Fruit fly (Drosophila melanogaster) whole organism, embryonic: ENCODE measurements around the gene CG43760.

Experiments
- B-H1 ChIP-seq: fragments of 200-800 bp; sonication (Bioruptor generic); IDR thresholded peaks from 3 replicates; pipeline ENCODE4 v1.3.6; 2022; ENCODE audit warnings: missing biosample characterization, missing genetic modification characterization
- CG10979 ChIP-seq: fragments of 200-800 bp; sonication (Bioruptor generic); optimal IDR thresholded peaks from 2 replicates; lab custom pipeline; 2018; ENCODE audit warnings: missing biosample characterization, mild to moderate bottlenecking, missing genetic modification characterization, moderate library complexity
- CG11696 ChIP-seq: fragments of 200-800 bp; sonication (Bioruptor generic); IDR thresholded peaks from 2 replicates; pipeline ENCODE4 v1.3.6; 2022; ENCODE audit warnings: missing biosample characterization, missing genetic modification characterization
- CG12219 ChIP-seq: fragments of 200-800 bp; sonication (Bioruptor generic); optimal IDR thresholded peaks from 3 replicates; lab custom pipeline; 2018; ENCODE audit warnings: missing biosample characterization, mild to moderate bottlenecking, missing genetic modification characterization
- CG12391 ChIP-seq: fragments of 200-800 bp; sonication (Bioruptor generic); optimal IDR thresholded peaks from 3 replicates; lab custom pipeline; 2018; ENCODE audit warnings: missing biosample characterization, mild to moderate bottlenecking, missing genetic modification characterization, moderate library complexity
- CG17568 ChIP-seq: fragments of 200-800 bp; sonication (Bioruptor generic); optimal IDR thresholded peaks from 2 replicates; lab custom pipeline; 2018; ENCODE audit warnings: missing biosample characterization, mild to moderate bottlenecking, missing genetic modification characterization, moderate library complexity
- CG31388 ChIP-seq: fragments of 200-800 bp; sonication (Bioruptor generic); optimal IDR thresholded peaks from 2 replicates; lab custom pipeline; 2016; ENCODE audit warnings: missing biosample characterization, missing genetic modification characterization
- CG3163 ChIP-seq: fragments of 200-800 bp; sonication (Bioruptor generic); optimal IDR thresholded peaks from 3 replicates; lab custom pipeline; 2016; ENCODE audit warnings: missing biosample characterization, missing genetic modification characterization
- CG33557 ChIP-seq: fragments of 200-800 bp; sonication (Bioruptor generic); optimal IDR thresholded peaks from 2 replicates; lab custom pipeline; 2019; ENCODE audit warnings: missing biosample characterization, mild to moderate bottlenecking, missing genetic modification characterization, moderate library complexity
- CG3407 ChIP-seq: fragments of 200-800 bp; sonication (Bioruptor generic); optimal IDR thresholded peaks from 2 replicates; lab custom pipeline; 2018; ENCODE audit warnings: missing biosample characterization, mild to moderate bottlenecking, missing genetic modification characterization
- CG34224 ChIP-seq: fragments of 200-800 bp; sonication (Bioruptor generic); IDR thresholded peaks from 3 replicates; pipeline ENCODE4 v1.3.6; 2022; ENCODE audit warnings: missing biosample characterization, missing genetic modification characterization; ENCODE audit not compliant: partially characterized antibody
- CG4617 ChIP-seq: fragments of 200-800 bp; sonication (Bioruptor generic); optimal IDR thresholded peaks from 3 replicates; lab custom pipeline; 2016; ENCODE audit warnings: missing biosample characterization, missing genetic modification characterization, borderline replicate concordance
- CG6854 ChIP-seq: fragments of 200-800 bp; sonication (Bioruptor generic); optimal IDR thresholded peaks from 3 replicates; lab custom pipeline; 2017; ENCODE audit warnings: missing biosample characterization, mild to moderate bottlenecking, missing genetic modification characterization
- CG7963 ChIP-seq: fragments of 200-800 bp; sonication (Bioruptor generic); IDR thresholded peaks from 3 replicates; pipeline ENCODE4 v1.3.6; 2022; ENCODE audit warnings: missing biosample characterization, missing genetic modification characterization; ENCODE audit not compliant: partially characterized antibody
- CG8924 ChIP-seq: fragments of 200-800 bp; optimal IDR thresholded peaks from 3 replicates; lab custom pipeline; 2019; ENCODE audit warnings: missing biosample characterization, mild to moderate bottlenecking, missing genetic modification characterization, moderate library complexity
- CG8944 ChIP-seq: fragments of 200-800 bp; sonication (Bioruptor generic); optimal IDR thresholded peaks from 3 replicates; lab custom pipeline; 2016; ENCODE audit warnings: missing biosample characterization, missing genetic modification characterization
- CkIIα-i1 ChIP-seq: fragments of 200-800 bp; sonication (Bioruptor generic); IDR thresholded peaks from 2 replicates; pipeline ENCODE4 v1.3.6; 2022; ENCODE audit warnings: missing biosample characterization, missing genetic modification characterization
- D ChIP-seq, 2 experiments: fragments of 200-800 bp in 1 of 2; fragments of >200 bp in 1 of 2; sonication (Bioruptor generic) in 1 of 2; optimal IDR thresholded peaks; 2 replicates in 1 of 2; 3 replicates in 1 of 2; lab custom pipeline; 2017; ENCODE audit warnings: mild to moderate bottlenecking in 1 of 2, missing biosample characterization in 1 of 2, missing genetic modification characterization in 1 of 2, missing genetic modification reagents in 1 of 2
- Dip3 ChIP-seq: fragments of 200-800 bp; sonication (Bioruptor generic); optimal IDR thresholded peaks from 3 replicates; lab custom pipeline; 2016; ENCODE audit warnings: missing biosample characterization, missing genetic modification characterization
- Elba2 ChIP-seq: fragments of 200-800 bp; sonication (Bioruptor generic); optimal IDR thresholded peaks from 3 replicates; lab custom pipeline; 2016; ENCODE audit warnings: missing biosample characterization, missing genetic modification characterization
- Mes4 ChIP-seq: fragments of 200-800 bp; sonication (Bioruptor generic); optimal IDR thresholded peaks from 2 replicates; lab custom pipeline; 2016; ENCODE audit warnings: missing biosample characterization, missing genetic modification characterization
- Myb ChIP-seq: fragments of 200-800 bp; sonication (Bioruptor generic); optimal IDR thresholded peaks from 2 replicates; lab custom pipeline; 2016; ENCODE audit warnings: missing biosample characterization, missing genetic modification characterization
- NFAT ChIP-seq: fragments of 200-800 bp; sonication (Bioruptor generic); IDR thresholded peaks from 2 replicates; pipeline ENCODE4 v1.3.6; 2022; ENCODE audit warnings: missing biosample characterization, missing genetic modification characterization
- Sry-δ ChIP-seq: fragments of 200-800 bp; sonication (Bioruptor generic); optimal IDR thresholded peaks from 2 replicates; lab custom pipeline; 2016; ENCODE audit warnings: missing biosample characterization, missing genetic modification characterization
- al ChIP-seq: fragments of 200-800 bp; sonication (Bioruptor generic); IDR thresholded peaks from 2 replicates; pipeline ENCODE4 v1.3.6; 2022; ENCODE audit warnings: missing biosample characterization, missing genetic modification characterization
- bcd ChIP-seq: fragments of 200-800 bp; sonication (Bioruptor generic); optimal IDR thresholded peaks from 2 replicates; lab custom pipeline; 2017; ENCODE audit warnings: missing biosample characterization, mild to moderate bottlenecking, missing genetic modification characterization
- bigmax ChIP-seq: fragments of 200-800 bp; sonication (Bioruptor generic); optimal IDR thresholded peaks from 2 replicates; lab custom pipeline; 2018; ENCODE audit warnings: missing biosample characterization, mild to moderate bottlenecking, missing genetic modification characterization
- cg ChIP-seq: fragments of 200-800 bp; sonication (Bioruptor generic); optimal IDR thresholded peaks from 3 replicates; lab custom pipeline; 2019; ENCODE audit warnings: missing biosample characterization, mild to moderate bottlenecking, missing genetic modification characterization, moderate library complexity
- chm ChIP-seq: fragments of 200-800 bp; sonication (Bioruptor generic); IDR thresholded peaks from 2 replicates; pipeline ENCODE4 v1.3.6; 2022; ENCODE audit warnings: missing biosample characterization, missing genetic modification characterization
- crc ChIP-seq: fragments of 200-800 bp; sonication (Bioruptor generic); optimal IDR thresholded peaks from 2 replicates; lab custom pipeline; 2016; ENCODE audit warnings: missing biosample characterization, missing genetic modification characterization
- crol ChIP-seq: fragments of 200-800 bp; sonication (Bioruptor generic); IDR thresholded peaks from 2 replicates; pipeline ENCODE4 v1.3.6; 2022; ENCODE audit warnings: missing biosample characterization, missing genetic modification characterization
- ewg ChIP-seq: fragments of 200-800 bp; sonication (Bioruptor generic); optimal IDR thresholded peaks from 3 replicates; lab custom pipeline; 2017; ENCODE audit warnings: mild to moderate bottlenecking, missing biosample characterization, missing genetic modification reagents, missing genetic modification characterization
- her ChIP-seq: fragments of 200-800 bp; sonication (Bioruptor generic); optimal IDR thresholded peaks from 2 replicates; lab custom pipeline; 2016; ENCODE audit warnings: missing biosample characterization, missing genetic modification characterization
- lbe ChIP-seq: fragments of 200-800 bp; sonication (Bioruptor generic); optimal IDR thresholded peaks from 2 replicates; lab custom pipeline; 2016; ENCODE audit warnings: missing biosample characterization, mild to moderate bottlenecking, missing genetic modification characterization
- mirr ChIP-seq: fragments of 200-800 bp; sonication (Bioruptor generic); optimal IDR thresholded peaks from 3 replicates; lab custom pipeline; 2018; ENCODE audit warnings: missing biosample characterization, mild to moderate bottlenecking, missing genetic modification characterization
- mld ChIP-seq: fragments of 200-800 bp; sonication (Bioruptor generic); IDR thresholded peaks from 3 replicates; pipeline ENCODE4 v1.3.6; 2022; ENCODE audit warnings: missing biosample characterization, missing genetic modification characterization; ENCODE audit not compliant: partially characterized antibody
- nerfin-1 ChIP-seq: fragments of 200-800 bp; sonication (Bioruptor generic); optimal IDR thresholded peaks from 3 replicates; lab custom pipeline; 2019; ENCODE audit warnings: missing biosample characterization, mild to moderate bottlenecking, missing genetic modification characterization, moderate library complexity
- onecut ChIP-seq: fragments of 200-800 bp; sonication (Bioruptor generic); IDR thresholded peaks from 2 replicates; pipeline ENCODE4 v1.3.6; 2022; ENCODE audit warnings: missing biosample characterization, missing genetic modification characterization
- pita ChIP-seq: fragments of 200-800 bp; sonication (Bioruptor generic); optimal IDR thresholded peaks from 2 replicates; lab custom pipeline; 2017; ENCODE audit warnings: missing biosample characterization, mild to moderate bottlenecking, missing genetic modification characterization
- pum ChIP-seq: fragments of 200-800 bp; sonication (Bioruptor generic); optimal IDR thresholded peaks from 2 replicates; lab custom pipeline; 2016; ENCODE audit warnings: missing biosample characterization, missing genetic modification characterization
- pzg ChIP-seq: fragments of 200-800 bp; sonication (Bioruptor generic); optimal IDR thresholded peaks from 3 replicates; lab custom pipeline; 2018; ENCODE audit warnings: missing biosample characterization, mild to moderate bottlenecking, missing genetic modification characterization, moderate library complexity
- tap ChIP-seq: fragments of 200-800 bp; optimal IDR thresholded peaks from 3 replicates; lab custom pipeline; 2019; ENCODE audit warnings: missing biosample characterization, mild to moderate bottlenecking, missing genetic modification characterization, moderate library complexity
- wek ChIP-seq: fragments of 200-800 bp; sonication (Bioruptor generic); optimal IDR thresholded peaks from 3 replicates; lab custom pipeline; 2018; ENCODE audit warnings: missing biosample characterization, mild to moderate bottlenecking, missing genetic modification characterization, moderate library complexity

The CG43760 gene

DNA sequence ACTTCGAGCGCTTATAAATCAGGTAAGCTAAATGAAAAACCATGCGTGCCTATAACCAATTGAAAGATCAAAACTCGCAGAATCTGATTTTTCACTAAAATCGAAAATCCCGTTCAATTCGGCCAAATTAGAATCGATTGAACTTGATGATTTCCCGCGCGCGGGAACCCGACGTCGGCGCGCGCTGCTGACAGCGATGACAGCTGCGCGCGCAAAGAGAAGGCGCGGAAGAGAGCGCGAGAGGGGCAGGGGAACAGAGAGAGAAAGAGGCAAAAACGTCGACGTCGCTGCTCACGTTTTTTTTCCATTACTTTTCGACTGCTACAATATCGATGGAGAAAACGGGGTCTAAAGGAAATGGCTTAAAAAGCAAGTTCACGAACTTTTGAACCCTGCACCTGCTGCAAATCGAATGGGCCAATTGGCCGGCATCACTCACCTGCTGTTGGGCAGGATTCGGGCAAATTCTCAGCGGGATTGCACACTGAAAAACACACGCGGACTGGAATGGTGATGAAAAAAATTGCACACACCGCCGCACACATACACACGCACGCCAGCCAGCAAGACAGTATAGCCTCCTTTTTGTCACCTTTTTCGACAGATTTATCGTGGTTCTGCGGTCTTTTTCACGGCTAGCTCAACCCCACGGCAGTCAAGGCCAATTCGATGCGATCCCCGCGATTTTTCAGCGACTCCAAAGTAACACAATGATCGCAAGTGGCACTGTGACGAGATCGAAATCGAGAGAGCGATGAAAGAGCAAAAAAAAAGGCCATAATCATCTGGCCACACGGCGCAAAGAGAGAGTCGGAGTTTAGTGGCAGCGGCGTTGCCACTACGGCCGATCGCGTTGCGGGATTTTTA is 29.0 kb downstream of the CG43760 start, which contains the start of gene CycE (continued):
- TF ChIP-seq NFAT = no peak
- peak; percentile 71 for TF ChIP-seq Myb (GFP tag; lab: Kevin White, UChicago)
- TF ChIP-seq CG12391 = no peak
- no peak for TF ChIP-seq CG8944 (GFP tag; lab: Kevin White, UChicago)
- TF ChIP-seq chm (GFP tag; lab: Robert Waterston, UW) = 0 out of 2 replicates have a peak, but pooled peaks have one; percentile 41
- no peak for TF ChIP-seq CG7963 (GFP tag; lab: Robert Waterston, UW)
- no peak for TF ChIP-seq Dip3
- TF ChIP-seq CG33557 (GFP tag; lab: Kevin White, UChicago) = no peak
- peak; percentile 64 for TF ChIP-seq cg
- TF ChIP-seq mld = no peak
- TF ChIP-seq nerfin-1 (tag; lab: Kevin White, UChicago) = no peak
- peak; percentile 42 for TF ChIP-seq D (optimal IDR thresholded peaks at IDR 0.05; lab: Kevin White, UChicago)
- no peak for TF ChIP-seq D (GFP tag; optimal IDR thresholded peaks at IDR 0.05; lab: Kevin White, UChicago)
- no peak for TF ChIP-seq wek
- no peak for TF ChIP-seq Mes4 (GFP tag; lab: Kevin White, UChicago)
- no peak for TF ChIP-seq CG3407 (GFP tag; lab: Kevin White, UChicago)
- TF ChIP-seq CG6854 (GFP tag; lab: Kevin White, UChicago) = no peak
- TF ChIP-seq CG34224 = 0 out of 3 replicates have a peak, but pooled peaks have one; percentile 7
- no peak for TF ChIP-seq CkIIα-i1 (GFP tag; lab: Robert Waterston, UW)
- peak; percentile 88 for TF ChIP-seq CG3163 (GFP tag; lab: Kevin White, UChicago)
- TF ChIP-seq CG17568 (GFP tag; lab: Kevin White, UChicago) = no peak
- no peak for TF ChIP-seq bigmax (GFP tag; lab: Kevin White, UChicago)
- no peak for TF ChIP-seq al
- TF ChIP-seq CG4617 = no peak
- TF ChIP-seq pum (GFP tag; lab: Kevin White, UChicago) = no peak
- no peak for TF ChIP-seq tap (tag; lab: Kevin White, UChicago)
- TF ChIP-seq her (GFP tag; lab: Kevin White, UChicago) = no peak
- TF ChIP-seq CG10979 = no peak
- no peak for TF ChIP-seq crc
- TF ChIP-seq bcd (GFP tag; lab: Kevin White, UChicago) = no peak
- TF ChIP-seq onecut (GFP tag; lab: Robert Waterston, UW) = no peak
- peak; percentile 34 for TF ChIP-seq ewg
- TF ChIP-seq mirr (GFP tag; lab: Kevin White, UChicago) = no peak
- no peak for TF ChIP-seq CG11696 (GFP tag; lab: Robert Waterston, UW)
- TF ChIP-seq CG31388 = no peak
- TF ChIP-seq pita (GFP tag; lab: Kevin White, UChicago) = no peak
- TF ChIP-seq lbe (GFP tag; lab: Kevin White, UChicago) = no peak
- peak; percentile 97 for TF ChIP-seq crol
- peak; percentile 51 for TF ChIP-seq pzg (GFP tag; lab: Kevin White, UChicago)
- no peak for TF ChIP-seq CG12219 (GFP tag; lab: Kevin White, UChicago)
- no peak for TF ChIP-seq CG8924
- TF ChIP-seq Elba2 (GFP tag; lab: Kevin White, UChicago) = peak; percentile 30
- peak; percentile 9 for TF ChIP-seq Sry-δ (GFP tag; lab: Kevin White, UChicago)
- no peak for TF ChIP-seq B-H1
- TF ChIP-seq, all 482 proteins: peak for 47
